Worm (Caenorhabditis elegans) whole organism, midembryonic: ENCODE data around the gene F08D12.7.

Experiments used
- tab-1 ChIP-seq: fragments of 200-800 bp; sonication (Bioruptor generic); IDR thresholded peaks from 2 replicates; pipeline ENCODE4 v1.3.6; 2022; ENCODE audit warnings: missing genetic modification characterization, missing compliant biosample characterization
- ztf-23 ChIP-seq: fragments of 200-800 bp; sonication (Bioruptor generic); IDR thresholded peaks from 2 replicates; pipeline ENCODE4 v1.3.6; 2022; ENCODE audit warnings: missing genetic modification reagents, missing genetic modification characterization, missing compliant biosample characterization

DNA sequence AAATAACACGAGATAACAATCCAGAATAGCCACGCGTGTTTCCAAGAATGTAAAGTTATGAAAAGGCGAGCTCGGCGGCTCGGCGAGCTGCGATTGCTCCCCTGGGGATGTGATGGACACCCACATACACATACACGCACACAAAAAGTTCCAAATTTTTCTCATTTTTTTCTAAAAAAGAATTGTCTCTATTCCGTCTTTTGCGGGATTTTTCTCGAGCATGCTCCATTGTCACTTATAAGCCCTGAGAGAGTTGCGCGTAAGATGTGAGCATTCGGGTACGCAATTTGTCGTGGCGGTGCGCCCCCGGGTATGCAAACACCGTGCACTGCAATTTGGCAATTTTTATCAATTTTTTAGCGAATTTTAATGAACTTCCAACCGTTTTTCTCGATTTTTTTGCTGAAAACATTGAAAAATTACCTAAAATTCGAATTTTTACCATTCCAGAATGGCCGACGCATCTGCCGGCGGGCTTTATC is 18.2 kb upstream of the F08D12.7 start, which contains the start of the genes F08D12.12 and srpa-72:
- TF ChIP-seq tab-1 = no peak
- no peak for TF ChIP-seq ztf-23 (GFP tag; lab: Robert Waterston, UW)
